Fruit fly (Drosophila melanogaster): ENCODE data around the gene CG34428.

Gene CG34428

DNA sequence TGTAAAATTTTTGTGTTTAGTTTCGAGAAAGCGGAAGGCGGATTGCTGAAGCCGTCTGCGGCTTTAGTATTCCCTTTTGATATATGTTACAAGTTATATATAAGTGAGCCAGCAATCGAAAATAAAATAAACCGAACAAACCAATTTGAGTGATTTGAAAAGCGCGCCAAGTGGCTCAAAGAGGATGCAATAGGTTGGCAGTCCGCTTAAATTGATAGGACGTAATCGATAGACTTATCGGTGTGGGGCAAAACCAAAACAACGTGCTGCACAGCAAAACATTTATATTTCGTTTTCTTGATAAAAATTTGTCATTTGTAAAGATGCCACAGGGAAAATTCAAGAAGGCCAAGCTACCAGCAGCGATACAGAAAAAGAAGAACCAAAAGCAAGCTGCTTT is 14.8 kb upstream of the CG34428 start, which contains the start of gene CG11279 (continued):
- TF ChIP-seq crol (GFP tag; IDR thresholded peaks at IDR 0.05): no peak
- no peak for TF ChIP-seq ewg (GFP tag; optimal IDR thresholded peaks at IDR 0.05)
- peak; percentile 46 for TF ChIP-seq Max (GFP tag; optimal IDR thresholded peaks at IDR 0.05)
- peak; percentile 67 for TF ChIP-seq YL-1 (GFP tag; optimal IDR thresholded peaks at IDR 0.05)
- no peak for TF ChIP-seq Abd-B (GFP tag; optimal IDR thresholded peaks at IDR 0.05)
- no peak for TF ChIP-seq trh (GFP tag; optimal IDR thresholded peaks at IDR 0.05)
- TF ChIP-seq CG12155 (GFP tag; optimal IDR thresholded peaks at IDR 0.05): no peak
- TF ChIP-seq nerfin-2 (GFP tag; IDR thresholded peaks at IDR 0.05; ENCODE audit: partially characterized antibody): peak; percentile 80
- TF ChIP-seq bab2 (GFP tag; optimal IDR thresholded peaks at IDR 0.05): no peak
- TF ChIP-seq Aef1 (GFP tag; IDR thresholded peaks at IDR 0.05): no peak
- no peak for TF ChIP-seq al (GFP tag; IDR thresholded peaks at IDR 0.05)
- TF ChIP-seq Doc3 (GFP tag; IDR thresholded peaks at IDR 0.05; ENCODE audit: partially characterized antibody): peak; percentile 54; the same call in 2 of the 3 replicates
- peak; percentile 45 for TF ChIP-seq CG15514 (GFP tag; optimal IDR thresholded peaks at IDR 0.05)
- no peak for TF ChIP-seq CG2129 (GFP tag; IDR thresholded peaks at IDR 0.05; ENCODE audit: partially characterized antibody)
- no peak for TF ChIP-seq bigmax (GFP tag; optimal IDR thresholded peaks at IDR 0.05)
- no peak for TF ChIP-seq vvl (GFP tag; IDR thresholded peaks at IDR 0.05)
- peak; percentile 76 for TF ChIP-seq HLH4C (GFP tag; IDR thresholded peaks at IDR 0.05; ENCODE audit: partially characterized antibody)
- peak; percentile 75 for TF ChIP-seq ato (GFP tag; IDR thresholded peaks at IDR 0.05; ENCODE audit: partially characterized antibody)
- peak; percentile 89 for TF ChIP-seq CG13287 (GFP tag; IDR thresholded peaks at IDR 0.05; ENCODE audit: partially characterized antibody)
- no peak for TF ChIP-seq ind (GFP tag; optimal IDR thresholded peaks at IDR 0.05)
- peak; percentile 47; the same call in 1 of the 2 replicates for TF ChIP-seq inv (GFP tag; IDR thresholded peaks at IDR 0.05; ENCODE audit: partially characterized antibody)
- no peak for TF ChIP-seq CG8089 (GFP tag; optimal IDR thresholded peaks at IDR 0.05)
- no peak for TF ChIP-seq Lim3 (GFP tag; IDR thresholded peaks at IDR 0.05)
- no peak for TF ChIP-seq CG2875 (GFP tag; optimal IDR thresholded peaks at IDR 0.05)
- TF ChIP-seq CG11695 (GFP tag; IDR thresholded peaks at IDR 0.05): no peak
- peak; percentile 78 for TF ChIP-seq Bgb (GFP tag; IDR thresholded peaks at IDR 0.05; ENCODE audit: partially characterized antibody)
- TF ChIP-seq odd (GFP tag; optimal IDR thresholded peaks at IDR 0.05): no peak
- 0 out of 2 replicates have a peak, but pooled peaks have one; percentile 18 for TF ChIP-seq Xrp1 (GFP tag; IDR thresholded peaks at IDR 0.05)
- TF ChIP-seq pb (GFP tag; optimal IDR thresholded peaks at IDR 0.05): no peak
- TF ChIP-seq CG4707 (GFP tag; optimal IDR thresholded peaks at IDR 0.05): no peak
- no peak for TF ChIP-seq sim (GFP tag; IDR thresholded peaks at IDR 0.05)
- TF ChIP-seq Rx (GFP tag; IDR thresholded peaks at IDR 0.05): no peak
- no peak for TF ChIP-seq ems (GFP tag; optimal IDR thresholded peaks at IDR 0.05)
- TF ChIP-seq pnt (GFP tag; optimal IDR thresholded peaks at IDR 0.05): no peak
- no peak for TF ChIP-seq seq (GFP tag; IDR thresholded peaks at IDR 0.05)
- no peak for TF ChIP-seq Vsx1 (GFP tag; optimal IDR thresholded peaks at IDR 0.05)
- TF ChIP-seq CG43689 (GFP tag; IDR thresholded peaks at IDR 0.05): no peak
- TF ChIP-seq CG2199 (GFP tag; IDR thresholded peaks at IDR 0.05): no peak
- 0 out of 3 replicates have a peak, but pooled peaks have one; percentile 59 for TF ChIP-seq hb (GFP tag; IDR thresholded peaks at IDR 0.05; ENCODE audit: partially characterized antibody)
- no peak for TF ChIP-seq pfk (GFP tag; optimal IDR thresholded peaks at IDR 0.05)
- no peak for TF ChIP-seq CG4282 (GFP tag; optimal IDR thresholded peaks at IDR 0.05)
- TF ChIP-seq gro (GFP tag; optimal IDR thresholded peaks at IDR 0.05): peak; percentile 13
- TF ChIP-seq CG18262 (tag; optimal IDR thresholded peaks at IDR 0.05): peak; percentile 6
- TF ChIP-seq lola (GFP tag; optimal IDR thresholded peaks at IDR 0.05): no peak
- TF ChIP-seq Med (GFP tag): peak; percentile 83
- peak; percentile 79 for TF ChIP-seq amos (GFP tag; IDR thresholded peaks at IDR 0.05; ENCODE audit: partially characterized antibody)
- TF ChIP-seq gsb (GFP tag; IDR thresholded peaks at IDR 0.05): no peak
- TF ChIP-seq CG17829 (tag; optimal IDR thresholded peaks at IDR 0.05): peak; percentile 33
- TF ChIP-seq CG4328 (GFP tag; optimal IDR thresholded peaks at IDR 0.05): no peak
- no peak for TF ChIP-seq CG14965 (GFP tag; optimal IDR thresholded peaks at IDR 0.05; ENCODE audit: borderline replicate concordance)

Data from whole organism, embryonic.